Worm (Caenorhabditis elegans) whole organism, late embryonic: ENCODE results near the gene C45G9.11.

Experiments
- F13H6.1 ChIP-seq: sonication (generic microtip); optimal IDR thresholded peaks from 2 replicates; lab custom pipeline; 2016; ENCODE audit warnings: missing genetic modification characterization, missing compliant biosample characterization
- ama-1 ChIP-seq: fragments of 150-350 bp; optimal IDR thresholded peaks from 2 replicates; lab custom pipeline; 2014
- ceh-31 ChIP-seq: sonication (generic microtip); optimal IDR thresholded peaks from 2 replicates; lab custom pipeline; 2016; ENCODE audit warnings: missing genetic modification characterization, missing compliant biosample characterization
- dve-1 ChIP-seq: sonication (generic microtip); optimal IDR thresholded peaks from 2 replicates; lab custom pipeline; 2017; ENCODE audit warnings: antibody characterized with exemption, mild to moderate bottlenecking, missing genetic modification characterization, missing compliant biosample characterization
- hlh-30 ChIP-seq: sonication (generic microtip); optimal IDR thresholded peaks from 2 replicates; lab custom pipeline; 2017; ENCODE audit warnings: antibody characterized with exemption, missing genetic modification characterization, missing compliant biosample characterization; ENCODE audit not compliant: insufficient read depth
- pag-3 ChIP-seq: sonication (generic microtip); optimal IDR thresholded peaks from 2 replicates; lab custom pipeline; 2016; ENCODE audit warnings: missing compliant biosample characterization, missing genetic modification characterization, borderline replicate concordance
- pqm-1 ChIP-seq: sonication (generic microtip); optimal IDR thresholded peaks from 2 replicates; lab custom pipeline; 2016; ENCODE audit warnings: missing genetic modification characterization, missing compliant biosample characterization
- sox-4 ChIP-seq: sonication (generic microtip); optimal IDR thresholded peaks from 2 replicates; lab custom pipeline; 2017; ENCODE audit warnings: mild to moderate bottlenecking, missing genetic modification characterization, inconsistent platforms, missing compliant biosample characterization
- unc-55 ChIP-seq: sonication (generic microtip); optimal IDR thresholded peaks from 2 replicates; lab custom pipeline; 2017; ENCODE audit warnings: missing biosample characterization, missing genetic modification reagents, missing genetic modification characterization
- ztf-16 ChIP-seq: sonication (generic microtip); optimal IDR thresholded peaks from 2 replicates; lab custom pipeline; 2017; ENCODE audit warnings: missing genetic modification characterization, missing compliant biosample characterization

DNA sequence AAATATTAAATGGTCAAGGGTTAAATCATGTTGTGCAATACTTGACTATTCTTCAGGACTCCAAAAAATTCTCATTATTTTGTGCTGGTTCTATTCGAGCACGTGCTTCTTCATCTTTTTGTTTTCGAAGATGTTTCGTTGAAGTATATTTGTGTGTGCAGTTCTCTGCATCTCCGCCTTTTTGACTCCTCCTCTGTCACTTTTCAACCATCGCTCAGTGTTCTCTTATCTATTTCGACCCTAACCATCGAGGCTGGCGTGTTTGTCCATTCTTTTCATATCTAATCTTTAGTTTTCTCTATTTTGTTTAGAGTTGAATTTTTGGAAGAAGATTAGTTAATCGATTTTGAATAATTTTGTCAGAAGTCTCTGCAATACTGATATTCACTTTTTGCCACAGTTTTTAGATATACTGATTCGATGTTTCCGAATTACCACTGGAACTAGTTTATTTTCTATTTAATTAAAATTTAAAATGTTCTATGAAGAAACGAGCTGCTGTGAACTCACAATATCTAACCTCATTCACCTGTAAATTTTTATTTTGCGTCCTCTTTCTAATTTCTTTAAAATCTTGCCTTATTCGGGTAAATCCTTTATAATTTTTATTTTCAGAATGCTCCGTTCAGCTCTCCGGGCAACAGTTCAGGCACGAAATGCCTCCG lies 8.8 kb upstream of the C45G9.11 start, which contains the start of gene alh-1:
- TF ChIP-seq pag-3 (tag; lab: Kevin White, UChicago) (no peak), dve-1 (tag; lab: Kevin White, UChicago) (no peak), ama-1 (lab: Kevin White, UChicago) (no peak), ztf-16 (tag; lab: Kevin White, UChicago) (no peak), ceh-31 (tag; lab: Kevin White, UChicago) (no peak), unc-55 (GFP tag; lab: Kevin White, UChicago) (no peak), hlh-30 (no peak), pqm-1 (tag; lab: Kevin White, UChicago) (no peak), sox-4 (tag; lab: Kevin White, UChicago) (no peak), F13H6.1 (tag; lab: Kevin White, UChicago) (no peak)
